Fruit fly (Drosophila melanogaster) Kc167 (cell line): ENCODE data around the gene CG3603.

Experiments used
- Myc ChIP-seq: fragments of >200 bp; optimal IDR thresholded peaks from 2 replicates; lab custom pipeline; 2017; ENCODE audit warnings: missing external identifiers
- Sin3A ChIP-seq: fragments of >200 bp; optimal IDR thresholded peaks from 2 replicates; lab custom pipeline; 2018; ENCODE audit warnings: missing external identifiers
- h ChIP-seq: fragments of >200 bp; optimal IDR thresholded peaks from 3 replicates; lab custom pipeline; 2018; ENCODE audit warnings: missing external identifiers
- insv ChIP-seq: fragments of >200 bp; optimal IDR thresholded peaks from 3 replicates; lab custom pipeline; 2018; ENCODE audit warnings: missing external identifiers
- psq ChIP-seq: fragments of >200 bp; optimal IDR thresholded peaks from 2 replicates; lab custom pipeline; 2017; ENCODE audit warnings: missing external identifiers
- ttk ChIP-seq: sonication (Bioruptor generic); optimal IDR thresholded peaks from 2 replicates; lab custom pipeline; 2017; ENCODE audit warnings: missing external identifiers

CG3603 gene

dm6 chrX:2947545-2948072, at the start of gene CG3603:
Gene CG3603 (plus strand): TSS chrX:2948034.
- TF ChIP-seq psq (lab: Kevin White, UChicago) (no peak), Sin3A (lab: Kevin White, UChicago) (no peak), insv (no peak), h (lab: Kevin White, UChicago) (no peak), Myc (lab: Kevin White, UChicago) (no peak)

dm6 chrX:2907105-2907694, 40.6 kb upstream of the CG3603 start:
- TF ChIP-seq psq (lab: Kevin White, UChicago) (no peak), h (lab: Kevin White, UChicago) (no peak), Sin3A (lab: Kevin White, UChicago) (no peak), insv (no peak), ttk (lab: Kevin White, UChicago) (no peak), Myc (lab: Kevin White, UChicago) (no peak)

- TF ChIP-seq h (lab: Kevin White, UChicago) (no peak), ttk (lab: Kevin White, UChicago) (no peak), Sin3A (lab: Kevin White, UChicago) (no peak), psq (lab: Kevin White, UChicago) (no peak), insv (no peak), Myc (lab: Kevin White, UChicago) (no peak)
Measured at dm6 chrX:2912581-2912980, 35.3 kb upstream of the CG3603 start.

- TF ChIP-seq ttk (lab: Kevin White, UChicago) (no peak), insv (no peak), psq (lab: Kevin White, UChicago) (no peak), Myc (lab: Kevin White, UChicago) (no peak), h (lab: Kevin White, UChicago) (no peak), Sin3A (lab: Kevin White, UChicago) (no peak)
Measured at dm6 chrX:2914091-2914490, 33.7 kb upstream of the CG3603 start.

- no peak for TF ChIP-seq psq (lab: Kevin White, UChicago)
- TF ChIP-seq ttk (lab: Kevin White, UChicago) = no peak
- no peak for TF ChIP-seq insv
- no peak for TF ChIP-seq Sin3A (lab: Kevin White, UChicago)
- TF ChIP-seq h (lab: Kevin White, UChicago) = no peak
- no peak for TF ChIP-seq Myc (lab: Kevin White, UChicago)
Measured at dm6 chrX:2915108-2915507, 32.7 kb upstream of the CG3603 start.

- TF ChIP-seq insv = no peak
- TF ChIP-seq h (lab: Kevin White, UChicago) = no peak
- TF ChIP-seq Sin3A (lab: Kevin White, UChicago) = no peak
- no peak for TF ChIP-seq Myc (lab: Kevin White, UChicago)
- TF ChIP-seq psq (lab: Kevin White, UChicago) = no peak
- TF ChIP-seq ttk (lab: Kevin White, UChicago) = no peak
Measured at dm6 chrX:2918551-2918950, 29.3 kb upstream of the CG3603 start.

- TF ChIP-seq Myc (lab: Kevin White, UChicago) = no peak
- TF ChIP-seq h (lab: Kevin White, UChicago) = no peak
- no peak for TF ChIP-seq ttk (lab: Kevin White, UChicago)
- no peak for TF ChIP-seq psq (lab: Kevin White, UChicago)
- no peak for TF ChIP-seq Sin3A (lab: Kevin White, UChicago)
- no peak for TF ChIP-seq insv
Measured at dm6 chrX:2919742-2920141, 28.1 kb upstream of the CG3603 start, which contains the start of gene CG3588. Gene CG3588 (plus strand): TSS chrX:2919770.

- TF ChIP-seq h (lab: Kevin White, UChicago) = no peak
- TF ChIP-seq psq (lab: Kevin White, UChicago) = no peak
- TF ChIP-seq Myc (lab: Kevin White, UChicago) = no peak
- no peak for TF ChIP-seq insv
- no peak for TF ChIP-seq Sin3A (lab: Kevin White, UChicago)
- no peak for TF ChIP-seq ttk (lab: Kevin White, UChicago)
Measured at dm6 chrX:2927158-2927557, 20.7 kb upstream of the CG3603 start, which contains the start of gene CG14424. Gene CG14424 (minus strand): TSS chrX:2927258.

- no peak for TF ChIP-seq Myc (lab: Kevin White, UChicago)
- no peak for TF ChIP-seq Sin3A (lab: Kevin White, UChicago)
- no peak for TF ChIP-seq psq (lab: Kevin White, UChicago)
- TF ChIP-seq h (lab: Kevin White, UChicago) = no peak
Measured at dm6 chrX:2929496-2929895, 18.3 kb upstream of the CG3603 start, which contains the start of gene CG32793. Gene CG32793 (plus strand): TSS chrX:2929796.

- no peak for TF ChIP-seq Myc (lab: Kevin White, UChicago)
Measured at dm6 chrX:2934827-2935226, 13.0 kb upstream of the CG3603 start, which contains the start of gene CG3592. Gene CG3592 (plus strand): TSS chrX:2935127.

dm6 chrX:2936727-2937126, 11.1 kb upstream of the CG3603 start, which contains the start of gene CG3598:
Gene CG3598 (plus strand): TSS chrX:2937027.
- TF ChIP-seq psq (lab: Kevin White, UChicago) = no peak
- no peak for TF ChIP-seq Myc (lab: Kevin White, UChicago)
- no peak for TF ChIP-seq h (lab: Kevin White, UChicago)
- no peak for TF ChIP-seq insv
- no peak for TF ChIP-seq Sin3A (lab: Kevin White, UChicago)
- TF ChIP-seq ttk (lab: Kevin White, UChicago) = no peak

- TF ChIP-seq insv (no peak), Sin3A (lab: Kevin White, UChicago) (no peak), Myc (lab: Kevin White, UChicago) (no peak), psq (lab: Kevin White, UChicago) (no peak)
Measured at dm6 chrX:2938556-2938955, 9.3 kb upstream of the CG3603 start, which contains the start of gene CG14420. Gene CG14420 (plus strand): TSS chrX:2938856.
